Worm (Caenorhabditis elegans): ENCODE measurements around the gene hpl-2.

ce11 chrIII:10736322-10736985 is 18.9 kb downstream of the hpl-2 start:
- TF ChIP-seq saeg-2 (GFP tag; IDR thresholded peaks at IDR 0.05) (no peak), ceh-62 (tag; optimal IDR thresholded peaks at IDR 0.05) (no peak), pha-4 (GFP tag; IDR thresholded peaks at IDR 0.05) (no peak), pha-4 (tag; optimal IDR thresholded peaks at IDR 0.05) (no peak), daf-16 (GFP tag; optimal IDR thresholded peaks at IDR 0.05) (no peak), daf-16 (tag; optimal IDR thresholded peaks at IDR 0.05) (no peak), cey-2 (tag; optimal IDR thresholded peaks at IDR 0.05; ENCODE audit: borderline replicate concordance, insufficient read depth) (no peak), gei-8 (GFP tag; optimal IDR thresholded peaks at IDR 0.05) (no peak), snpc-4 (tag; optimal IDR thresholded peaks at IDR 0.05) (no peak), lsy-2 (tag; optimal IDR thresholded peaks at IDR 0.05) (peak in 1 of 2 experiments; percentile 8), nhr-11 (tag; optimal IDR thresholded peaks at IDR 0.05) (no peak), ceh-32 (tag; optimal IDR thresholded peaks at IDR 0.05; ENCODE audit: poor library complexity) (no peak)
